Fruit fly (Drosophila melanogaster): ENCODE results near the gene CG6974.

CG6974 gene

DNA sequence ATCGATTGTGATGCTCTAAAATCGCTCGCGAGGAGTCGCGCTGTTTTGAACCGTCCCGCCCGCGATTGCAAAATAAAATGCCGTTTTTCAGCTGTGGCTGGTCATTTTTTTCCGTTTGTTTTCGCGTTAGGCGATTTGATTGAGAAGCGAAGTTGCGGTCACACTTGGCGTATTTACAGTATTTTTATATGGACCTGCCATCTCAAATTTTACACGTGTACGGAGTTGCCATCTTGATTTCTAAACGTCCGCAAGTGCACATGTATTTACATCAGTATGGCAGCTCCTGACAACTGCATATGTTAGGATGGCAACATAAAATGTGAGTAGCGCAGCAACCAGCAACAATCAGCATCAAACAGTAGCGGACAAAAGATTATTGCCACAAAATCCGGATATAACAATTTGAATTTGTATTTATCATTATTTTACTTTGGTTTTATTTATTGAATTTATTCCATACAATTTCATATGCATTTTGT, 16.5 kb upstream of the CG6974 start, which contains the start of gene CG6966 (continued):
- TF ChIP-seq dm (GFP tag; optimal IDR thresholded peaks at IDR 0.05), result peak; percentile 95
- peak; percentile 94 for TF ChIP-seq HHEX (GFP tag; optimal IDR thresholded peaks at IDR 0.05)
- peak; percentile 58 for TF ChIP-seq CG30020 (tag; optimal IDR thresholded peaks at IDR 0.05)
- no peak for TF ChIP-seq wdn (GFP tag; IDR thresholded peaks at IDR 0.05)
- peak; percentile 91 for TF ChIP-seq unpg (GFP tag; optimal IDR thresholded peaks at IDR 0.05)
- TF ChIP-seq Lhr (GFP tag; optimal IDR thresholded peaks at IDR 0.05), result peak; percentile 100
- no peak for TF ChIP-seq slbo (GFP tag; IDR thresholded peaks at IDR 0.05)
- TF ChIP-seq CG7928 (GFP tag; optimal IDR thresholded peaks at IDR 0.05), result peak; percentile 66
- TF ChIP-seq fd102C (GFP tag; optimal IDR thresholded peaks at IDR 0.05), result peak; percentile 97
- TF ChIP-seq ara (GFP tag; IDR thresholded peaks at IDR 0.05), result no peak
- TF ChIP-seq Hr39 (optimal IDR thresholded peaks at IDR 0.05), result no peak
- TF ChIP-seq CG5245 (GFP tag; optimal IDR thresholded peaks at IDR 0.05), result peak; percentile 81
- TF ChIP-seq CG15011 (GFP tag; optimal IDR thresholded peaks at IDR 0.05), result peak; percentile 92
- TF ChIP-seq klu (GFP tag; IDR thresholded peaks at IDR 0.05), result no peak
- peak; percentile 61; the same call in 1 of the 3 replicates for TF ChIP-seq CG11093 (GFP tag; IDR thresholded peaks at IDR 0.05)
- TF ChIP-seq wek (GFP tag; optimal IDR thresholded peaks at IDR 0.05), result peak; percentile 93
- no peak for TF ChIP-seq H15 (GFP tag; IDR thresholded peaks at IDR 0.05)
- no peak for TF ChIP-seq pros (GFP tag; optimal IDR thresholded peaks at IDR 0.05)
- peak; percentile 78 for TF ChIP-seq CTCF (GFP tag; optimal IDR thresholded peaks at IDR 0.05)
- peak; percentile 91 for TF ChIP-seq CG4617 (GFP tag; optimal IDR thresholded peaks at IDR 0.05; ENCODE audit: borderline replicate concordance)
- peak; percentile 88 for TF ChIP-seq tup (GFP tag; optimal IDR thresholded peaks at IDR 0.05)
- TF ChIP-seq CG10147 (GFP tag; optimal IDR thresholded peaks at IDR 0.05), result peak; percentile 90
- TF ChIP-seq gro (GFP tag; optimal IDR thresholded peaks at IDR 0.05), result peak; percentile 94
- peak; percentile 92 for TF ChIP-seq tx (GFP tag; optimal IDR thresholded peaks at IDR 0.05)
- TF ChIP-seq Hey (tag; optimal IDR thresholded peaks at IDR 0.05), result peak; percentile 93
- peak; percentile 99 for TF ChIP-seq CG9876 (GFP tag; optimal IDR thresholded peaks at IDR 0.05)
- TF ChIP-seq Six4 (GFP tag; optimal IDR thresholded peaks at IDR 0.05), result peak; percentile 89
- no peak for TF ChIP-seq Drgx (GFP tag; IDR thresholded peaks at IDR 0.05)
- peak; percentile 96 for TF ChIP-seq Side (GFP tag; optimal IDR thresholded peaks at IDR 0.05)
- TF ChIP-seq ttk (GFP tag; IDR thresholded peaks at IDR 0.05), result no peak
- TF ChIP-seq Pdp1 (GFP tag; optimal IDR thresholded peaks at IDR 0.05), result peak; percentile 89 to 93
- no peak for TF ChIP-seq gce (GFP tag; IDR thresholded peaks at IDR 0.05)
- no peak for TF ChIP-seq gt (GFP tag; IDR thresholded peaks at IDR 0.05)
- TF ChIP-seq sima (GFP tag; optimal IDR thresholded peaks at IDR 0.05), result peak; percentile 81
- no peak for TF ChIP-seq Dbx (GFP tag; IDR thresholded peaks at IDR 0.05)

DNA sequence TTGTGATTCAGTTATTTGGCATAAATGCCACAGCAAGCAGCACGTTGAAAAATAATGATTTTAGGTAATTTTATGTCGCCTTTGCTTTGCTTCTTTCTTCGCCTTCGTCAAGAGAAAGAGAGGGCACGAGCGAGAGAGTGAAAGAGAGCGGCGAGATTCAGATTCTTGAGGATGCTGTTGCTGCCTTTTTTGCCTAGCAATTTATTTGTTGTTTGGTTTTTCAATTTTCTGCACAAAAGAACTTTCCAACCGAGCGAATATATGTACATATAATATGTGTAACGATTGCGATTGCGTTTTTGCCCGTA, 15.8 kb upstream of the CG6974 start:
- TF ChIP-seq insv (GFP tag; optimal IDR thresholded peaks at IDR 0.05), result peak in 1 of 2 experiments; percentile 70
- TF ChIP-seq Trl (optimal IDR thresholded peaks at IDR 0.05), result peak; percentile 58 to 74
- TF ChIP-seq Trl (GFP tag; optimal IDR thresholded peaks at IDR 0.05), result no peak
- TF ChIP-seq bowl (GFP tag; IDR thresholded peaks at IDR 0.05), result no peak
- TF ChIP-seq CG10959 (GFP tag; IDR thresholded peaks at IDR 0.05), result no peak
- no peak for TF ChIP-seq CG9215 (GFP tag; IDR thresholded peaks at IDR 0.05)
- TF ChIP-seq CG8478 (optimal IDR thresholded peaks at IDR 0.05), result no peak
- no peak for TF ChIP-seq CG7357 (GFP tag; IDR thresholded peaks at IDR 0.05)
- peak; percentile 82 for TF ChIP-seq sens (GFP tag)
- no peak for TF ChIP-seq exex (tag; optimal IDR thresholded peaks at IDR 0.05)

All from whole organism, embryonic.